Fruit fly (Drosophila melanogaster) whole organism, wandering third instar larva: ENCODE data around the gene CG10053.

Experiments
- CG9705 ChIP-seq: fragments of 200-800 bp; sonication (Bioruptor generic); optimal IDR thresholded peaks from 2 replicates; lab custom pipeline; 2018; ENCODE audit warnings: missing biosample characterization, mild to moderate bottlenecking, missing genetic modification characterization
- Jra ChIP-seq: sonication (Bioruptor generic); optimal IDR thresholded peaks from 2 replicates; lab custom pipeline; 2016; ENCODE audit warnings: missing biosample characterization, missing genetic modification characterization
- Myc ChIP-seq: fragments of >200 bp; optimal IDR thresholded peaks from 2 replicates; lab custom pipeline; 2017
- OdsH ChIP-seq: fragments of 200-800 bp; sonication (Bioruptor generic); optimal IDR thresholded peaks from 2 replicates; lab custom pipeline; 2016; ENCODE audit warnings: missing biosample characterization, mild to moderate bottlenecking, missing genetic modification characterization
- br ChIP-seq: fragments of 200-800 bp; sonication (Bioruptor generic); optimal IDR thresholded peaks from 2 replicates; lab custom pipeline; 2016; ENCODE audit warnings: missing biosample characterization, missing genetic modification characterization
- dmrt93B ChIP-seq: fragments of 200-800 bp; sonication (Bioruptor generic); optimal IDR thresholded peaks from 2 replicates; lab custom pipeline; 2018; ENCODE audit warnings: missing biosample characterization, mild to moderate bottlenecking, missing genetic modification characterization
- dsf ChIP-seq: sonication (Bioruptor generic); optimal IDR thresholded peaks from 2 replicates; lab custom pipeline; 2016; ENCODE audit warnings: missing biosample characterization, missing genetic modification characterization, borderline replicate concordance
- fru ChIP-seq: fragments of 200-800 bp; sonication (Bioruptor generic); optimal IDR thresholded peaks from 3 replicates; lab custom pipeline; 2016; ENCODE audit warnings: missing biosample characterization, mild to moderate bottlenecking, missing genetic modification characterization
- jim ChIP-seq: fragments of 175-275, 200-325 bp; sonication (Bioruptor generic); optimal IDR thresholded peaks from 2 replicates; lab custom pipeline; 2016; ENCODE audit warnings: missing biosample characterization, mild to moderate bottlenecking, missing genetic modification characterization
- lola ChIP-seq: fragments of >200 bp; optimal IDR thresholded peaks from 2 replicates; lab custom pipeline; 2017; ENCODE audit warnings: missing biosample characterization, missing genetic modification characterization
- pan ChIP-seq: fragments of >200 bp; optimal IDR thresholded peaks from 2 replicates; lab custom pipeline; 2017
- psq ChIP-seq: fragments of 200-800 bp; sonication (Bioruptor generic); optimal IDR thresholded peaks from 3 replicates; lab custom pipeline; 2017; ENCODE audit warnings: missing biosample characterization, mild to moderate bottlenecking, missing genetic modification characterization, moderate library complexity
- tai ChIP-seq: sonication (Bioruptor generic); optimal IDR thresholded peaks from 2 replicates; lab custom pipeline; 2016; ENCODE audit warnings: missing biosample characterization, missing genetic modification characterization
- usp ChIP-seq: fragments of >200 bp; optimal IDR thresholded peaks from 2 replicates; lab custom pipeline; 2017; ENCODE audit warnings: missing biosample characterization, missing genetic modification characterization

- TF ChIP-seq Jra (GFP tag; lab: Kevin White, UChicago) (no peak), lola (no peak), Myc (no peak), jim (no peak), CG9705 (GFP tag; lab: Kevin White, UChicago) (no peak), dsf (GFP tag; lab: Kevin White, UChicago) (no peak), fru (GFP tag; lab: Kevin White, UChicago) (no peak), br (GFP tag; lab: Kevin White, UChicago) (no peak), psq (GFP tag; lab: Kevin White, UChicago) (no peak), usp (no peak), OdsH (GFP tag; lab: Kevin White, UChicago) (no peak), pan (lab: Kevin White, UChicago) (no peak), tai (no peak), dmrt93B (GFP tag; lab: Kevin White, UChicago) (no peak)
Measured at dm6 chr3R:7223972-7224464, 22.9 kb upstream of the CG10053 start, which contains the start of gene thw.
